Worm (Caenorhabditis elegans) whole organism, young adult: Measurements from ENCODE around the gene C09B8.3.

ENCODE experiments used
- ama-1 ChIP-seq, 3 experiments: fragments of 150-350 bp in 1 of 3; sonication (generic microtip) in 2 of 3; optimal IDR thresholded peaks; 2 replicates each; lab custom pipeline; 2014 to 2018; ENCODE audit warnings: missing biosample characterization in 2 of 3, missing genetic modification characterization in 2 of 3, missing genetic modification reagents in 2 of 3
- mel-28 ChIP-seq: sonication (generic microtip); optimal IDR thresholded peaks from 2 replicates; lab custom pipeline; 2016; ENCODE audit warnings: borderline replicate concordance, mild to moderate bottlenecking, missing genetic modification characterization, missing compliant biosample characterization
- zfh-2 ChIP-seq: fragments of 200-800 bp; sonication (Bioruptor generic); conservative IDR thresholded peaks from 2 replicates; pipeline ENCODE4 v1.3.6; 2022; ENCODE audit warnings: missing genetic modification reagents, missing genetic modification characterization, missing compliant biosample characterization
- zim-3 ChIP-seq: sonication (generic microtip); optimal IDR thresholded peaks from 2 replicates; lab custom pipeline; 2017; ENCODE audit warnings: mild to moderate bottlenecking, missing genetic modification characterization, moderate library complexity, missing compliant biosample characterization

DNA sequence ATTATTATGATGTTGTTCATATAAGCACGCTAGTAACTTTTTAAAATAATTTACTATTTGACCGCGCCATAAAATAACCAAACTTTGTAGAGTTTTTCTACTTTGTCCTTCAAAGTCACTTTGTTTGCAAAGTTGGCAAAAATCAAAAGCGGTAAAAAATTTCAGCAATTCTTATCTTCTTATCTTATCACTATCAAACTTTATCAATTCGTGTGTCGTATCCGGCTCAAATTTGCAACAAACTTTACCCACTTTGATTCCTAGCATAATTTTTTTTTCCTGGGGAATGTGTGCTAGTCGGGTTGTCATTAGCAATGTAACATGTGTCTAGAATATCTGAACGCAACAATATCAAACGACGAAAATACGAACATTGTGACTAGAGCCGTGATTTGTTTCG lies 24.8 kb downstream of the C09B8.3 start:
- TF ChIP-seq ama-1 (optimal IDR thresholded peaks at IDR 0.05; lab: Kevin White, UChicago) (no peak), ama-1 (GFP tag; optimal IDR thresholded peaks at IDR 0.05; lab: Kevin White, UChicago) (no peak), zfh-2 (GFP tag; lab: Robert Waterston, UW) (no peak), mel-28 (tag; lab: Kevin White, UChicago) (no peak), zim-3 (tag; lab: Kevin White, UChicago) (no peak)
